Worm (Caenorhabditis elegans): ENCODE results near the gene tag-276.

ce11 chrII:12279259-12279658 is 30.3 kb upstream of the tag-276 start, which contains the start of the genes tric-1B.2 and Y57A10A.29:
- no peak for TF ChIP-seq nhr-25 (tag; optimal IDR thresholded peaks at IDR 0.05; ENCODE audit: borderline replicate concordance, insufficient read depth)
- no peak for TF ChIP-seq pqm-1 (tag; optimal IDR thresholded peaks at IDR 0.05)
- TF ChIP-seq snpc-4 (tag; optimal IDR thresholded peaks at IDR 0.05): no peak
